Fruit fly (Drosophila melanogaster): Measurements from ENCODE around the gene CG7236.

dm6 chr2L:5723859-5724475 is 17.8 kb downstream of the CG7236 start:
- TF ChIP-seq pan (optimal IDR thresholded peaks at IDR 0.05) (no peak), psq (optimal IDR thresholded peaks at IDR 0.05) (no peak), CG8478 (optimal IDR thresholded peaks at IDR 0.05) (no peak), usp (GFP tag; optimal IDR thresholded peaks at IDR 0.05) (no peak), EcR (GFP tag; optimal IDR thresholded peaks at IDR 0.05) (no peak), Dll (optimal IDR thresholded peaks at IDR 0.05) (no peak)
